Fruit fly (Drosophila melanogaster) whole organism, embryonic: Measurements from ENCODE around the gene CG14219.

Experiments
- Bdp1 ChIP-seq: fragments of 200-800 bp; sonication (Bioruptor generic); optimal IDR thresholded peaks from 3 replicates; lab custom pipeline; 2016; ENCODE audit warnings: missing biosample characterization, missing genetic modification characterization
- CG10565 ChIP-seq: fragments of 200-800 bp; sonication (Bioruptor generic); optimal IDR thresholded peaks from 3 replicates; lab custom pipeline; 2016; ENCODE audit warnings: missing biosample characterization, mild to moderate bottlenecking, missing genetic modification characterization
- CG10654 ChIP-seq: fragments of 200-800 bp; sonication (Bioruptor generic); optimal IDR thresholded peaks from 2 replicates; lab custom pipeline; 2016; ENCODE audit warnings: missing biosample characterization, missing genetic modification characterization
- CG10959 ChIP-seq: fragments of 200-800 bp; sonication (Bioruptor generic); IDR thresholded peaks from 2 replicates; pipeline ENCODE4 v1.3.6; 2022; ENCODE audit warnings: missing biosample characterization, missing genetic modification characterization
- CG12769 ChIP-seq: fragments of 200-800 bp; sonication (Bioruptor generic); optimal IDR thresholded peaks from 2 replicates; lab custom pipeline; 2019; ENCODE audit warnings: missing biosample characterization, mild to moderate bottlenecking, missing genetic modification characterization, moderate library complexity
- CG13287 ChIP-seq: fragments of 200-800 bp; sonication (Bioruptor generic); IDR thresholded peaks from 2 replicates; pipeline ENCODE4 v1.3.6; 2022; ENCODE audit warnings: missing biosample characterization, missing genetic modification characterization; ENCODE audit not compliant: partially characterized antibody
- CG14050 ChIP-seq: fragments of 200-800 bp; sonication (Bioruptor generic); IDR thresholded peaks from 3 replicates; pipeline ENCODE4 v1.3.6; 2022; ENCODE audit warnings: missing biosample characterization, missing genetic modification characterization
- CG2678 ChIP-seq: fragments of 200-800 bp; sonication (Bioruptor generic); optimal IDR thresholded peaks from 3 replicates; lab custom pipeline; 2019; ENCODE audit warnings: missing biosample characterization, mild to moderate bottlenecking, missing genetic modification characterization, moderate library complexity
- CG31388 ChIP-seq: fragments of 200-800 bp; sonication (Bioruptor generic); optimal IDR thresholded peaks from 2 replicates; lab custom pipeline; 2016; ENCODE audit warnings: missing biosample characterization, missing genetic modification characterization
- CG31441 ChIP-seq: fragments of 200-800 bp; sonication (Bioruptor generic); IDR thresholded peaks from 2 replicates; pipeline ENCODE4 v1.3.6; 2022; ENCODE audit warnings: missing biosample characterization, missing genetic modification characterization
- CG32767 ChIP-seq: fragments of 200-800 bp; sonication (Bioruptor generic); IDR thresholded peaks from 2 replicates; pipeline ENCODE4 v1.3.6; 2022; ENCODE audit warnings: missing biosample characterization, missing genetic modification characterization
- CG4282 ChIP-seq: fragments of 200-800 bp; sonication (Bioruptor generic); optimal IDR thresholded peaks from 2 replicates; lab custom pipeline; 2016; ENCODE audit warnings: missing biosample characterization, missing genetic modification characterization
- CG4404 ChIP-seq: fragments of 200-800 bp; sonication (Bioruptor generic); IDR thresholded peaks from 2 replicates; pipeline ENCODE4 v1.3.6; 2022; ENCODE audit warnings: missing biosample characterization, missing genetic modification characterization
- CG6654 ChIP-seq: fragments of 200-800 bp; sonication (Bioruptor generic); optimal IDR thresholded peaks from 2 replicates; lab custom pipeline; 2017; ENCODE audit warnings: missing biosample characterization, mild to moderate bottlenecking, missing genetic modification characterization
- CG6689 ChIP-seq: fragments of 200-800 bp; sonication (Bioruptor generic); IDR thresholded peaks from 2 replicates; pipeline ENCODE4 v1.3.6; 2022; ENCODE audit warnings: missing biosample characterization, missing genetic modification characterization
- CG8089 ChIP-seq: fragments of 200-800 bp; sonication (Bioruptor generic); optimal IDR thresholded peaks from 3 replicates; lab custom pipeline; 2016; ENCODE audit warnings: missing biosample characterization, missing genetic modification characterization
- CG9437 ChIP-seq: fragments of 200-800 bp; sonication (Bioruptor generic); optimal IDR thresholded peaks from 2 replicates; lab custom pipeline; 2018; ENCODE audit warnings: missing biosample characterization, mild to moderate bottlenecking, missing genetic modification characterization
- Dp ChIP-seq: fragments of 200-800 bp; sonication (Bioruptor generic); optimal IDR thresholded peaks from 2 replicates; lab custom pipeline; 2018; ENCODE audit warnings: missing biosample characterization, mild to moderate bottlenecking, missing genetic modification characterization, moderate library complexity
- Fer3 ChIP-seq: fragments of 200-800 bp; sonication (Bioruptor generic); optimal IDR thresholded peaks from 2 replicates; lab custom pipeline; 2018; ENCODE audit warnings: missing biosample characterization, mild to moderate bottlenecking, missing genetic modification characterization, moderate library complexity
- HLH4C ChIP-seq: fragments of 200-800 bp; sonication (Bioruptor generic); IDR thresholded peaks from 3 replicates; pipeline ENCODE4 v1.3.6; 2022; ENCODE audit warnings: missing biosample characterization, missing genetic modification characterization; ENCODE audit not compliant: partially characterized antibody
- MBD-R2 ChIP-seq: fragments of 200-800 bp; sonication (Bioruptor generic); IDR thresholded peaks from 2 replicates; pipeline ENCODE4 v1.3.6; 2022; ENCODE audit warnings: missing biosample characterization, missing genetic modification characterization
- MESR4 ChIP-seq: fragments of 200-800 bp; sonication (Bioruptor generic); optimal IDR thresholded peaks from 2 replicates; lab custom pipeline; 2018; ENCODE audit warnings: missing biosample characterization, mild to moderate bottlenecking, missing genetic modification characterization, moderate library complexity
- MTF-1 ChIP-seq: fragments of 200-800 bp; sonication (Bioruptor generic); optimal IDR thresholded peaks from 2 replicates; lab custom pipeline; 2018; ENCODE audit warnings: missing biosample characterization, mild to moderate bottlenecking, missing genetic modification characterization, borderline replicate concordance
- Ravus ChIP-seq: fragments of 200-800 bp; sonication (Bioruptor generic); IDR thresholded peaks from 2 replicates; pipeline ENCODE4 v1.3.6; 2022; ENCODE audit warnings: missing biosample characterization, missing genetic modification characterization
- Stat92E ChIP-seq, 3 experiments: fragments of >200 bp in 2 of 3; fragments of 200-800 bp in 1 of 3; sonication (Bioruptor generic) in 1 of 3; optimal IDR thresholded peaks; 2 replicates each; lab custom pipeline; 2017 to 2019; ENCODE audit warnings: missing biosample characterization in 3 of 3, missing genetic modification characterization in 3 of 3, mild to moderate bottlenecking in 1 of 3, moderate library complexity in 1 of 3
- aop ChIP-seq: fragments of 200-800 bp; sonication (Bioruptor generic); IDR thresholded peaks from 2 replicates; pipeline ENCODE4 v1.3.6; 2022; ENCODE audit warnings: missing biosample characterization, missing genetic modification characterization
- ara ChIP-seq: fragments of 200-800 bp; sonication (Bioruptor generic); IDR thresholded peaks from 2 replicates; pipeline ENCODE4 v1.3.6; 2022; ENCODE audit warnings: missing biosample characterization, missing genetic modification characterization
- br ChIP-seq: fragments of >200 bp; optimal IDR thresholded peaks from 2 replicates; lab custom pipeline; 2017
- caup ChIP-seq: fragments of 200-800 bp; sonication (Bioruptor generic); optimal IDR thresholded peaks from 3 replicates; lab custom pipeline; 2017; ENCODE audit warnings: missing biosample characterization, mild to moderate bottlenecking, missing genetic modification characterization, moderate library complexity; ENCODE audit not compliant: severe bottlenecking
- crol ChIP-seq: fragments of 200-800 bp; sonication (Bioruptor generic); IDR thresholded peaks from 2 replicates; pipeline ENCODE4 v1.3.6; 2022; ENCODE audit warnings: missing biosample characterization, missing genetic modification characterization
- esg ChIP-seq: fragments of 200-800 bp; sonication (Bioruptor generic); conservative IDR thresholded peaks from 2 replicates; pipeline ENCODE4 v1.3.6; 2022; ENCODE audit warnings: missing biosample characterization, missing genetic modification characterization
- fd102C ChIP-seq: fragments of 200-800 bp; sonication (Bioruptor generic); optimal IDR thresholded peaks from 2 replicates; lab custom pipeline; 2018; ENCODE audit warnings: missing biosample characterization, mild to moderate bottlenecking, missing genetic modification characterization, moderate library complexity
- grn ChIP-seq: fragments of 200-800 bp; sonication (Bioruptor generic); optimal IDR thresholded peaks from 3 replicates; lab custom pipeline; 2017; ENCODE audit warnings: missing biosample characterization, missing genetic modification characterization
- gro ChIP-seq: fragments of 200-800 bp; sonication (Bioruptor generic); optimal IDR thresholded peaks from 2 replicates; lab custom pipeline; 2016; ENCODE audit warnings: missing biosample characterization, missing genetic modification characterization
- hbn ChIP-seq: fragments of 200-800 bp; sonication (Bioruptor generic); IDR thresholded peaks from 2 replicates; pipeline ENCODE4 v1.3.6; 2022; ENCODE audit warnings: missing biosample characterization, missing genetic modification characterization; ENCODE audit not compliant: partially characterized antibody
- hkb ChIP-seq, 2 experiments: fragments of 200-800 bp in 1 of 2; fragments of >200 bp in 1 of 2; sonication (Bioruptor generic) in 1 of 2; IDR thresholded peaks in 1 of 2; optimal IDR thresholded peaks in 1 of 2; 2 replicates each; pipeline versions ENCODE4 v1.3.6 to Lab custom; 2017 to 2022; ENCODE audit warnings: missing biosample characterization in 1 of 2, missing genetic modification characterization in 1 of 2
- knrl ChIP-seq: fragments of 200-800 bp; sonication (Bioruptor generic); IDR thresholded peaks from 3 replicates; pipeline ENCODE4 v1.3.6; 2022; ENCODE audit warnings: missing biosample characterization, missing genetic modification characterization; ENCODE audit not compliant: partially characterized antibody
- nerfin-1 ChIP-seq: fragments of 200-800 bp; sonication (Bioruptor generic); optimal IDR thresholded peaks from 3 replicates; lab custom pipeline; 2019; ENCODE audit warnings: missing biosample characterization, mild to moderate bottlenecking, missing genetic modification characterization, moderate library complexity
- oc ChIP-seq: fragments of 200-800 bp; sonication (Bioruptor generic); optimal IDR thresholded peaks from 2 replicates; lab custom pipeline; 2018; ENCODE audit warnings: missing biosample characterization, mild to moderate bottlenecking, missing genetic modification characterization, moderate library complexity
- peb ChIP-seq: fragments of 200-800 bp; sonication (Bioruptor generic); IDR thresholded peaks from 2 replicates; pipeline ENCODE4 v1.3.6; 2022; ENCODE audit warnings: missing biosample characterization, missing genetic modification characterization
- phol ChIP-seq: fragments of 200-800 bp; sonication (Bioruptor generic); optimal IDR thresholded peaks from 3 replicates; lab custom pipeline; 2018; ENCODE audit warnings: missing biosample characterization, mild to moderate bottlenecking, missing genetic modification characterization, moderate library complexity
- pzg ChIP-seq: fragments of 200-800 bp; sonication (Bioruptor generic); optimal IDR thresholded peaks from 3 replicates; lab custom pipeline; 2018; ENCODE audit warnings: missing biosample characterization, mild to moderate bottlenecking, missing genetic modification characterization, moderate library complexity
- salm ChIP-seq: fragments of 200-800 bp; sonication (Bioruptor generic); optimal IDR thresholded peaks from 2 replicates; lab custom pipeline; 2018; ENCODE audit warnings: missing biosample characterization, mild to moderate bottlenecking, missing genetic modification characterization
- sd ChIP-seq: fragments of 200-800 bp; sonication (Bioruptor generic); optimal IDR thresholded peaks from 3 replicates; lab custom pipeline; 2018; ENCODE audit warnings: missing biosample characterization, mild to moderate bottlenecking, missing genetic modification characterization, moderate library complexity
- sr ChIP-seq: fragments of 200-800 bp; sonication (Bioruptor generic); IDR thresholded peaks from 3 replicates; pipeline ENCODE4 v1.3.6; 2022; ENCODE audit warnings: missing biosample characterization, missing genetic modification characterization
- vfl ChIP-seq: fragments of 200-800 bp; sonication (Bioruptor generic); optimal IDR thresholded peaks from 2 replicates; lab custom pipeline; 2016; ENCODE audit warnings: missing biosample characterization, missing genetic modification characterization
- vnd ChIP-seq: fragments of 200-800 bp; sonication (Bioruptor generic); IDR thresholded peaks from 3 replicates; pipeline ENCODE4 v1.3.6; 2022; ENCODE audit warnings: missing biosample characterization, missing genetic modification characterization; ENCODE audit not compliant: partially characterized antibody
- yki ChIP-seq: fragments of >200 bp; optimal IDR thresholded peaks from 3 replicates; lab custom pipeline; 2018
- z ChIP-seq: fragments of 200-800 bp; sonication (Bioruptor generic); IDR thresholded peaks from 3 replicates; pipeline ENCODE4 v1.3.6; 2022; ENCODE audit warnings: missing biosample characterization, missing genetic modification characterization
- zen2 ChIP-seq: fragments of 200-800 bp; sonication (Bioruptor generic); IDR thresholded peaks from 3 replicates; pipeline ENCODE4 v1.3.6; 2022; ENCODE audit warnings: missing biosample characterization, missing genetic modification characterization; ENCODE audit not compliant: partially characterized antibody

The CG14219 gene

DNA sequence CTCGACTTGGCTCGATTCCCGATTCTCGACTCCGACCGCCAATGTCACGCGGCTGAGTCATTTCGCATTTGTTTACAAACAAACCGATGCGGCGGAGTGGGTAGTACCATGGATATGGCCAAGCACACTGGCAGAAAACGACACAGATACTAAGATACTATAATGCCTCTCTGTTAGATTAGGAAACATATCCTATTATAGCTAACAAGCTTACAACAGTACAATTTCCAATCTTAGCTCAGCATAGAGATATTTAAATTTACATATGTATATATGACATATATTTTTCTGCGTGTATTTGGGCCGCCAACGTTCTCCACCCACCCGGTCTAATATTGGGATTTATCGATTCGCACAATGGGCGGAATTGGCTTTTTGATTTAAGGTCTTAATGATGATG is 14.0 kb upstream of the CG14219 start (continued):
- TF ChIP-seq gro (GFP tag; lab: Kevin White, UChicago): peak; percentile 54
- TF ChIP-seq salm (tag; lab: Kevin White, UChicago): no peak
- peak; percentile 74 for TF ChIP-seq esg
- peak; percentile 73 for TF ChIP-seq CG6689 (GFP tag; lab: Robert Waterston, UW)
- TF ChIP-seq crol: no peak
- TF ChIP-seq Dp (GFP tag; lab: Kevin White, UChicago): no peak
- peak; percentile 69 for TF ChIP-seq phol
- TF ChIP-seq CG31441: peak; percentile 78
- TF ChIP-seq vnd (GFP tag; lab: Robert Waterston, UW): no peak
- peak; percentile 60 for TF ChIP-seq CG10654
- no peak for TF ChIP-seq hkb (optimal IDR thresholded peaks at IDR 0.05; lab: Kevin White, UChicago)
- TF ChIP-seq hkb (GFP tag; IDR thresholded peaks at IDR 0.05; lab: Robert Waterston, UW): peak; percentile 88
- peak; percentile 47 for TF ChIP-seq CG31388 (GFP tag; lab: Kevin White, UChicago)
- peak; percentile 80 for TF ChIP-seq Fer3 (tag; lab: Kevin White, UChicago)
- no peak for TF ChIP-seq yki (lab: Kevin White, UChicago)
- TF ChIP-seq knrl: no peak
- 0 out of 3 replicates have a peak, but pooled peaks have one; percentile 20 for TF ChIP-seq HLH4C
- peak; percentile 52; the same call in 1 of the 2 replicates for TF ChIP-seq aop (GFP tag; lab: Robert Waterston, UW)
- peak; percentile 85 for TF ChIP-seq caup
- TF ChIP-seq sd: peak; percentile 25
- TF ChIP-seq peb (GFP tag; lab: Robert Waterston, UW): peak; percentile 40; the same call in 1 of the 2 replicates
- no peak for TF ChIP-seq hbn (GFP tag; lab: Robert Waterston, UW)
- peak; percentile 82 for TF ChIP-seq CG2678 (tag; lab: Kevin White, UChicago)
- peak; percentile 55 for TF ChIP-seq Ravus (GFP tag; lab: Robert Waterston, UW)
- no peak for TF ChIP-seq z (GFP tag; lab: Robert Waterston, UW)
- peak; percentile 73 for TF ChIP-seq CG10959 (GFP tag; lab: Robert Waterston, UW)
- peak; percentile 23 for TF ChIP-seq nerfin-1 (tag; lab: Kevin White, UChicago)
- no peak for TF ChIP-seq CG13287 (GFP tag; lab: Robert Waterston, UW)
- peak; percentile 72 for TF ChIP-seq CG14050 (GFP tag; lab: Robert Waterston, UW)
- no peak for TF ChIP-seq grn (GFP tag; lab: Kevin White, UChicago)
- peak; percentile 20; the same call in 1 of the 2 replicates for TF ChIP-seq ara (GFP tag; lab: Robert Waterston, UW)
- no peak for TF ChIP-seq pzg (GFP tag; lab: Kevin White, UChicago)
- TF ChIP-seq vfl (GFP tag; lab: Kevin White, UChicago): peak; percentile 29
- TF ChIP-seq CG8089 (GFP tag; lab: Kevin White, UChicago): no peak
- TF ChIP-seq zen2 (GFP tag; lab: Robert Waterston, UW): no peak
- TF ChIP-seq CG6654: peak; percentile 7
- TF ChIP-seq oc (tag; lab: Kevin White, UChicago): no peak
- peak; percentile 94 for TF ChIP-seq CG12769
- TF ChIP-seq MESR4 (GFP tag; lab: Kevin White, UChicago): no peak
- TF ChIP-seq CG9437: peak; percentile 49
- peak; percentile 54 for TF ChIP-seq CG4404
- TF ChIP-seq MBD-R2 (GFP tag; lab: Robert Waterston, UW): peak; percentile 75
- peak; percentile 50 for TF ChIP-seq MTF-1 (GFP tag; lab: Kevin White, UChicago)
- TF ChIP-seq Bdp1 (GFP tag; lab: Kevin White, UChicago): no peak
- peak; percentile 68 for TF ChIP-seq CG32767 (GFP tag; lab: Robert Waterston, UW)
- no peak for TF ChIP-seq fd102C
- no peak for TF ChIP-seq CG4282 (GFP tag; lab: Kevin White, UChicago)
- TF ChIP-seq CG10565: no peak
- TF ChIP-seq sr (GFP tag; lab: Robert Waterston, UW): peak; percentile 72; the same call in 2 of the 3 replicates
- no peak for TF ChIP-seq br
- no peak for TF ChIP-seq Stat92E (GFP tag; optimal IDR thresholded peaks at IDR 0.05; lab: Kevin White, UChicago)
